Worm (Caenorhabditis elegans) whole organism, L4 larva: Measurements from ENCODE around the gene Y54G2A.38.

Source experiments
- daf-16 ChIP-seq, 3 experiments: sonication (generic microtip); optimal IDR thresholded peaks; 2 replicates each; lab custom pipeline; 2016 to 2017; ENCODE audit warnings: missing genetic modification characterization in 3 of 3, missing genetic modification reagents in 3 of 3, mild to moderate bottlenecking in 2 of 3, missing compliant biosample characterization in 2 of 3, missing biosample characterization in 1 of 3, moderate library complexity in 1 of 3
- nhr-6 ChIP-seq: fragments of 150-350 bp; optimal IDR thresholded peaks from 2 replicates; lab custom pipeline; 2014; ENCODE audit warnings: missing biosample characterization, missing genetic modification characterization
- unc-62 ChIP-seq, 3 experiments: fragments of 150-350 bp in 1 of 3; sonication (generic microtip); optimal IDR thresholded peaks in 2 of 3; peaks in 1 of 3; 1 replicate in 1 of 3; 2 replicates in 2 of 3; lab custom pipeline; 2014 to 2017; ENCODE audit warnings: missing biosample characterization in 3 of 3, missing genetic modification characterization in 3 of 3, missing genetic modification reagents in 3 of 3, missing genotype in 1 of 3

- TF ChIP-seq unc-62 (GFP tag; optimal IDR thresholded peaks at IDR 0.05 in 1 of 2; lab: Kevin White, UChicago): no peak
- no peak for TF ChIP-seq unc-62 (tag; optimal IDR thresholded peaks at IDR 0.05; lab: Kevin White, UChicago)
- peak in 1 of 2 experiments; percentile 49 for TF ChIP-seq daf-16 (GFP tag; optimal IDR thresholded peaks at IDR 0.05; lab: Kevin White, UChicago)
- TF ChIP-seq daf-16 (tag; optimal IDR thresholded peaks at IDR 0.05; lab: Kevin White, UChicago): peak; percentile 52
- TF ChIP-seq nhr-6: no peak
These were observed 49.6 kb upstream of the Y54G2A.38 start for ce11 chrIV:2709590-2710201.
